Worm (Caenorhabditis elegans): Measurements from ENCODE around the gene M28.10.

Gene M28.10

DNA sequence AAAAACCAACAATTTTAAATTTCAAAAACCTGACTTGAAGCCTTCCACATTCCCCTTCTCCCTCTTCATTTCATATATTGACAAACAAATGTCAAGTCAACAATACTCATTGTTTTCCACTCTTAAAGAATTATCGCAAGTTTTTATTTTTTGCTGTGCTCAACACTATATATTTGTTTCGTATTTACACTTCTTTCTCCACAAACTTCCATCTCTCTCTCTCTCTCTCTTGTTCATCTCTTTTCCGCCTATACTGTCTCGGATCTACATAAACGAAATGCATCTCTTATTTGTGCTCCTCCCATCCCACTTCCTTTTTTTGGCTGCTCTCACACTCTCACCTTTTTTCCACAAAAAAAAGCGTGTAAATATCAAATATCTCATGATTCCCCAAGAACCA, 34.6 kb upstream of the M28.10 start, which contains the start of gene C14A4.12:
Gene C14A4.12, plus strand, starts transcription at position 301 of the 400 bp plus-strand sequence.
- TF ChIP-seq lim-7 (GFP tag; IDR thresholded peaks at IDR 0.05) = no peak
- no peak for TF ChIP-seq rbr-2 (tag; optimal IDR thresholded peaks at IDR 0.05)
- no peak for TF ChIP-seq dmd-8 (GFP tag; IDR thresholded peaks at IDR 0.05)
- TF ChIP-seq nhr-102 (tag; optimal IDR thresholded peaks at IDR 0.05) = no peak
- TF ChIP-seq zfp-2 (tag; optimal IDR thresholded peaks at IDR 0.05) = no peak
- TF ChIP-seq aha-1 (tag) = peak; percentile 54

DNA sequence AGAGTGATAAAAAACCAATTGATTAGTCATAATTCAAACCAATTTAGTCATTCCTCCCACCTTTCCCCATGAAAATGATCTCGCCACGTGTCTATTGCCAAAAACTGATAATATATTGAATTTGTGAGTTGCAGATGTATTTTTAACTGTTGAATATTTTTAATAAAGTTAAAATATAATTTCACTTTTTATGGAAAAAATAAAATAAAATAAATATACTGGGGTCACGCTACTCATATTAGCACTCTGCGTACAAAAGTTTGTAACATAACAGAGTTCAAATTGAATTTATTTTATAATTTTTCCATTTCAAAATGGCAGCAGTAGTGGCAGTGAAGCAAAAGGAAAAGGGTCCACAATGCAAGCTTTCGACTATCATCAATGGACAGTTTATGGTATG, 29.2 kb upstream of the M28.10 start, which contains the start of gene C14A4.13:
Gene C14A4.13, plus strand, starts transcription at position 301 of the 400 bp plus-strand sequence.
- TF ChIP-seq aha-1 (tag) (peak; percentile 48), hif-1 (tag; optimal IDR thresholded peaks at IDR 0.05) (no peak)

DNA sequence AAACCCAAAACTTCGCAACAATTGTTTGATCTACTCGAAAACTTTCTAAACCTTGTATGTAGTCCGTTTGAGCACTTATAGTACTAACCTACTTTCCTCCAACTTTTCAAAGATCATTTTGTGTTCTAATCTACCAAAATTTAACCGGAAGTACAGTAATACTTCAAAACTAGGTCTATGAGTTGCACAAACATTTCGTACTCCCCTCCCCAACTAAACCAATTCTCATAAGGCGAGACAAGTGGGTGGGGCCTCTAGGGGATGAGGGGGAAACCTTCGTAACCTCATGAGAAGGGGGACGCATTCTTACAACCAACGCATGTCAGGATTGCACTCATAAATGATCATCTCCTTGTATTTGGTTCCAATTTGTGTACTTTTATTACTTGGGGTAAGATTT, 25.4 kb upstream of the M28.10 start, which contains the start of gene cutl-9:
Gene cutl-9, plus strand, starts transcription at position 301 of the 400 bp plus-strand sequence.
- TF ChIP-seq saeg-2 (GFP tag; IDR thresholded peaks at IDR 0.05) = no peak
- no peak for TF ChIP-seq F26F4.8 (GFP tag; conservative IDR thresholded peaks at IDR 0.05)
- no peak for TF ChIP-seq lin-15B (tag; optimal IDR thresholded peaks at IDR 0.05)
- no peak for TF ChIP-seq R02D3.7 (tag; optimal IDR thresholded peaks at IDR 0.05)
- TF ChIP-seq mxl-2 (GFP tag; conservative IDR thresholded peaks at IDR 0.05) = no peak
- TF ChIP-seq ZK337.2 (GFP tag; IDR thresholded peaks at IDR 0.05) = no peak
- TF ChIP-seq nhr-76 (tag; optimal IDR thresholded peaks at IDR 0.05) = no peak
- TF ChIP-seq dve-1 (tag; optimal IDR thresholded peaks at IDR 0.05; ENCODE audit: insufficient read depth) = no peak
- TF ChIP-seq mxl-3 (GFP tag; optimal IDR thresholded peaks at IDR 0.05) = no peak
- no peak for TF ChIP-seq zip-11 (GFP tag; IDR thresholded peaks at IDR 0.05)
- no peak for TF ChIP-seq arid-1 (GFP tag; conservative IDR thresholded peaks at IDR 0.05)
- no peak for TF ChIP-seq spr-3 (GFP tag; optimal IDR thresholded peaks at IDR 0.05)
- no peak for TF ChIP-seq lin-13 (GFP tag; optimal IDR thresholded peaks at IDR 0.05)
- no peak for TF ChIP-seq lin-29 (GFP tag; IDR thresholded peaks at IDR 0.05)
- no peak for TF ChIP-seq nhr-25 (tag; optimal IDR thresholded peaks at IDR 0.05; ENCODE audit: borderline replicate concordance, insufficient read depth)
- TF ChIP-seq unc-39 (tag; optimal IDR thresholded peaks at IDR 0.05) = no peak
- no peak for TF ChIP-seq ztf-7 (tag; optimal IDR thresholded peaks at IDR 0.05)
- no peak for TF ChIP-seq mep-1 (tag; optimal IDR thresholded peaks at IDR 0.05)
- no peak for TF ChIP-seq gei-8 (GFP tag; optimal IDR thresholded peaks at IDR 0.05)

DNA sequence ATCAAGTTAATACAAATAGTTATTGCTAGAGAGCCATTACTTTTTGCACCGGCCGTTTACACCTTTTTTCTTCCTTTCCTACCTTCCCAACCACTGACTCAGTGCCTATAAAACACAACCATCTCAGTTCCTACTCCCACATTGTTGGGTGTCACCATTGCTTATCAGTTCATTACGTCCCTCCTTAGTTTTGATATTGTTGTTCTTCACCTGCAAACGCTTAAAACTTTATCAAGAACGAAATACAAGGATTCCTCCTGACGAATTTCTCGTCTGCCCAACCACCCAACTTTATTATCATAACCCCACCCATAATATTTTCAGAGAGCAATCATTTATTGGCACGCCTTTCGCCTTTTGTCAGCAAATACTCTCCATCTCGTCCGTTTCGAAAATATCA, 20.2 kb upstream of the M28.10 start:
- TF ChIP-seq lim-7 (GFP tag; IDR thresholded peaks at IDR 0.05) (no peak), pqm-1 (tag; optimal IDR thresholded peaks at IDR 0.05) (peak; percentile 90), hif-1 (tag; optimal IDR thresholded peaks at IDR 0.05) (no peak), F10B5.3 (tag; optimal IDR thresholded peaks at IDR 0.05) (no peak), lin-39 (tag; optimal IDR thresholded peaks at IDR 0.05) (no peak), ces-1 (GFP tag; optimal IDR thresholded peaks at IDR 0.05) (no peak), madf-9 (GFP tag; conservative IDR thresholded peaks at IDR 0.05) (no peak), hlh-11 (tag; optimal IDR thresholded peaks at IDR 0.05) (peak; percentile 67), nhr-28 (tag; optimal IDR thresholded peaks at IDR 0.05) (peak; percentile 75), dve-1 (tag; optimal IDR thresholded peaks at IDR 0.05; ENCODE audit: insufficient read depth) (peak; percentile 32), dmd-6 (GFP tag; IDR thresholded peaks at IDR 0.05) (peak; percentile 64), zfp-2 (tag; optimal IDR thresholded peaks at IDR 0.05) (no peak), daf-16 (GFP tag; optimal IDR thresholded peaks at IDR 0.05) (no peak), daf-16 (tag; optimal IDR thresholded peaks at IDR 0.05) (peak; percentile 53), aha-1 (tag) (peak; percentile 35), Y75B8A.6 (GFP tag; IDR thresholded peaks at IDR 0.05) (no peak)
